Worm (Caenorhabditis elegans): ENCODE data around the gene K12H4.3.

DNA sequence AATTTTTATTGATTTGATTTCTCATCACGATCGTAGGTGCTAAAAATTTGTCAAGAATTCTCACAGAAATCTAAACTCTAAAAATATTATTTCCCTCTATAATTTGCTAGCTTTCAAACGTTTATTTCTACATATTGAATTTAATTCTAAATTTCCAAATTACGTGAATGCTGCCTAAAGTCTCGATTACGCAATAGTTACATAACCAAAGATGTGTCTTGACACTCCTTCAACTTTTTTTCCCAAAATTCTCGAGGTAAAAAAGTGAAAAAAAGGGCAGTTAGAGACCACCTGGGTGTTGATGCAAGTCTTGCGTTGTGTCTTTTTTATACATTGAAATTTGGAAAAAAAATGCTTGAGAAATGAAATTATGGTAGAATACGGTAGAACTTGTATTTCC, 6.0 kb downstream of the K12H4.3 start:
- TF ChIP-seq him-1 (tag; optimal IDR thresholded peaks at IDR 0.05) (no peak), W03F9.2 (tag; optimal IDR thresholded peaks at IDR 0.05) (no peak)
